Worm (Caenorhabditis elegans) whole organism, dauer: Measurements from ENCODE around the gene C28D4.8.
"Not testable (repeated sequence)": the region's sequence is repeated elsewhere in the genome, so short reads cannot be mapped to it uniquely, and the experiment has no call there.

Experiments
- unc-62 ChIP-seq: sonication (generic microtip); optimal IDR thresholded peaks from 2 replicates; lab custom pipeline; 2017; ENCODE audit warnings: missing biosample characterization, missing genetic modification reagents, missing genetic modification characterization

C28D4.8 gene

ce11 chrIV:9748342-9748741, at the start of gene C28D4.8:
C28D4.8 (minus strand) TSS chrIV:9748442.
- TF ChIP-seq unc-62, result no peak

ce11 chrIV:9797304-9798003, 49.2 kb upstream of the C28D4.8 start, which contains the start of gene T13F2.2:
T13F2.2 (minus strand) TSS chrIV:9797354.
- no peak for TF ChIP-seq unc-62

DNA sequence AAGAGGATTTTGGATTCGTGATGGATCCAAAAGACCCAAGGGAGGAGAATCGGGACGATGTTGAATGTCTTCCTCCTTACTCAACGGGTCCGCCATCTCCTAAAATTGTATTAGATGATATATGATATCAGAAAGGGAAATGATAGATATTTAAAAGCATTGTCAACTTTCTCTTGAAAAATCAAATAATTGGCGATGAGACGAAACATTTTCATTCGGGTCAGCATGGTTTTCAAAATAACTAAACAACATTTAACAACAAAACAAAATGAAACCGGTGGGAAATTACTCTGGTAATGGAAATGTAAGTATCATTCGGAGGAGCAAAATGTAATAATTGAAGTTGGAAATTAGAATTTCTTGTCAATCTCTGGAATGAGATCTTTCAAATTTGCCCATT, 48.3 kb upstream of the C28D4.8 start, which contains the start of gene pis-1:
pis-1 (minus strand) TSS at position 101 of the 400 bp plus-strand sequence.
- no peak for TF ChIP-seq unc-62

DNA sequence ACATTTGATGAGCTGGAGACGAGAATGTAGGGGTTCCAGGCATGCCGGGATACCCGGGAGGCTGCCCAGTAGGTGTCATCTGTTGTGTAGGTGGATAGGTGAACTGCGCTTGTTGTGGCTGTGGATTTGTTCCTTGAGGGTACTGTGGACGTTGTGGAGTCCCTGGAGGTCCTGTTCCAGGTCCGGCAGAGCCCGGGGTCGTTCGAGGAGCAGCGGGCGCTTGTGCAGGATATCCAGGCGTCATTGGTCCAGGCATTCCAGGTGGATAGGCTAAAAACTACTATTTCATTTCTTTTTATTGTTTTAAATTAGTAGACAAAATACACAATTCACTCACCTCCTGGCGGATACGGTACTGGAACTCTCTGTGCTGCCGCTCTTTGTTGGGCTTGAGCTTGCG, 47.0 kb upstream of the C28D4.8 start:
- no peak for TF ChIP-seq unc-62

- TF ChIP-seq unc-62, result no peak
Observed at ce11 chrIV:9790708-9791107, 42.5 kb upstream of the C28D4.8 start.

DNA sequence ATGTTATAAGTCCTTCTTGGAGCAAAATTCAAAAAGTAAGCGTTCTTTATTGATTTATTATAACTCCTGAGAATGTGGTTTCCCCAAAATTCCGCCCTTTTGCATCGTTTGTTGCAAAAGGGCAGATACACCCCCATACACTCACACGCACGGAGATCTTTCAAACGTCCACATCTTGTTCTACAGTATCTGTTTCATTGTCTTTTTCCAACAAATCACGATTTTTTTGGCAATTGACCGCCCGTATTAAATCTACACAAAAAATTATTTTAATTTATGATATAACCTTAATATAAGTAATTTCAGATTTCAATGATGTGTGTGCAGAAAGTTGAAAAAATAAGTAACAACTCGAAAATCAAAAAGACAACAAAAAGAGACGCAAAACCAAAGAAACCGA, 41.3 kb upstream of the C28D4.8 start, which contains the start of gene T13F2.4:
T13F2.4 (plus strand) TSS at position 301 of the 400 bp plus-strand sequence.
- TF ChIP-seq unc-62, result no peak

DNA sequence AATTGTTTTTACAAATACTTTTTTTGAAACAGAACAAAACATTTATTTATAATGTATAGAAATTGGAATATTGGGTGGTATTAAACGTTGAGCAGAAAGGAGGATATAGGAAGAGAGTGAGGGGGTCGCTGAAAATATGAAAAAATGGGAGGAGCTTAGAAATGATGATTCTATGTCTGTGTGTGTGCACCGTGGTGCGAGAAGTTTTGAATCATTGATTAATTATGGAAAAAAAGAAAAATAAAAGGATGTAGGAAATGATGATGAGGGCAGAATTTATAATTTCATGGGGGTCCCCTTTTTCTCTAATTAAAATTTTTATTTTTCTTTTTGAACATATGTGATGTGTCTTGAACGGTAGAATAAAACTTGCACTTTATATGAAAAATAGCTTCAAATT, 36.4 kb upstream of the C28D4.8 start, which contains the start of gene sre-4:
sre-4 (minus strand) TSS at position 101 of the 400 bp plus-strand sequence.
- TF ChIP-seq unc-62, result no peak

DNA sequence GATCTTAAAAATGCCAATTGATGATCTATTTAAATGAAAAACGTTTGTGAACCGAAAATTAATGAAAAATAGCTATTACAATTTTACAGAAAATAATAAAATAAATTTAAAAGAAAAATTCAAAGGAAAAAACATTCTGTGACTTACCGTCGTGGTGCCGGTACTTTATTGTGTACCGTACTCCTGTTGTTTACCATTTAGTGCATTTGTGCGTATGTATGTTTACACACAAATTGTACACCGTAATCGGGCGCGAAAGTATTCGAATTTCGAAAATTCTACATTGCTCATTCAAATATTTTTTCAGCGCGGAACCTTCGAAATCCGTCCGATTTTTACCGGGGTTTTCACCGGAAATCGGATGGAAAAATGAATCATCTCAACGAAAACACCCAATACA, 29.8 kb upstream of the C28D4.8 start, which contains the start of gene T13F2.6:
T13F2.6 (plus strand) TSS at position 306 of the 400 bp plus-strand sequence.
- TF ChIP-seq unc-62, result no peak

DNA sequence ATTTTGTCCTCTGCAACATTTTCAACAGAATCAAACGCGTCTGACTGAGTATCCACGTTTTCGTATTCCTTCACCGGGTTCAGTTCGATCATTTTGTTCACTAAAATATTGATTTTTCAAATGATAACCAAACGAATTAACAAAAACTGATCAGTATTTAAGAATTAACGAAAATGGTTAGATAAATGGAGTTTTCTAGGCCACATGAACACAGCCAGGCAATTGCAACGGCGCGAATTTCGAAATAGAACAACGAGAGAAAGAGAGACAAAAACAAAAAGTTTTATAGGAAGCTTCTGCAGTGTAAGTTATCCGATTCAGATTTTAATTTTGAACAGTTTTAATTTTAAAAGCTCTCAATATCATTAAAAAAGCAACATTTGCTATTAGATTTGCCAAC, 29.3 kb upstream of the C28D4.8 start, which contains the start of gene sna-2:
sna-2 (minus strand) TSS at position 100 of the 400 bp plus-strand sequence.
- TF ChIP-seq unc-62, result no peak

DNA sequence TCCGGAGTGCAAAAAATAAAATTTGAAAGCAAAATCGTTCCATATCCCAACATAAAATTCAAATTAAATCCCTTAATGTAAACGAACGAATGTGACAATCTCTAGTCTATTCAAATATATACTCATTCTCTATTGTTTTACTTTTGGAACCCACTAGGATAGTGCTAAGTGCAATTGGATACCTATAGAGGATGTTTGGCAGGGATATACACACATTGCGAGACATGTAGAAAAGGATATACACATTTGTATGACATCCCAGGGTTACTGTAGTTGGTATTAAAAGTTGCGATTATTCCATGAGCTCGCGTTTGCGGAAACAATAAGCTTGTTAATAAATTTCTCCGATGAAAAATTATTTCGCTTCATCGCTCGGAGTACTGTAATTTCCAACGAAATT, 25.2 kb upstream of the C28D4.8 start:
- no peak for TF ChIP-seq unc-62

DNA sequence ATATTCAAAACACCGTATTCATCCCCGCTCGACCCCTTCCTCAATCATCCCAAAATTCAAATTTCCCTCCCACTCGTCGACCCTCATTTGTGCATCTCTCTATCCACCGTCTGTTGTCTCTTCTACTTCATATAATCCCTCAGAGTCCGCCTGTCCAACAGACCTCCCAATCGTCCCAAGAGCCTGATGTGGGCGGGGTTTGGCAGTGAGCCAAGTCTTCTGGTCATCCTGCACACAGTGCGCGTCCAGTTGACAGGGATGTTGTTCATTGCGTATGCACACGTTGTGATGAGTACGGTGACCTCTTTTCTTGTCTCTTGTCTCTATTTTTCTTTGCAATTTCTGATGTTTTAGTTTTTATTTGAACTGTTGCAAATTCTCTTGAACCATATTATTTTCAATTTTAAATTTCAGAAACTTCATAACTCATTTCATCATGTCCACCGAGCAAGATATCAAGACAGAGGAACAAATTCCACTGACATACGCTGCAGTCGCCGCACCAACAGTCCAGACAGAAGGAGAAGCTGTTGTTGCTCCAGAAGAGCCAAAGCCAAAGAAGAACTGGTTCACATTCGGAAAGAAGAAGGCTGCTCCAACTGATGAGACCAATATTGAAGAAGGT, 24.0 kb upstream of the C28D4.8 start, which contains the start of gene cav-1:
cav-1 (plus strand) TSS at position 415 of the 625 bp plus-strand sequence.
- TF ChIP-seq unc-62, result no peak

DNA sequence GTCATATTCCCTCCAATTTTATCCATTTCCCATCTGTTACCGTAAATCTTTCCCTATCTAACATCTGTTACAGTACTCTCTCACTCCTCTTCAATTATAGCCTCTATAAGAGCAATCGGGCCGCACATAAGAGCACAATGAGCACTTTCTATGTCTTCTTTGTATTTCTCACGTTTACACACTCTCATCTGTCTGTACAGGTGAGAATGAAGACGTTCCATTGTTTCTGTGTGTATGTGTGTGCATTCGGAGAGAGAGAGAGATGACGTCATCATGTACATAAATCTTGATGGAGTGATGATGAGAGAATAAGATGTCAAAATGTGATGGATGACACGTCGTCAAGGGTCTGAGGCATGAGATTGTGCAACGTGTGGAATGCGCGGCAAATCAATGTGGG, 22.6 kb upstream of the C28D4.8 start:
- TF ChIP-seq unc-62, result no peak

- not testable (repeated sequence) for TF ChIP-seq unc-62
Observed at ce11 chrIV:9769746-9770145, 21.5 kb upstream of the C28D4.8 start, which contains the start of gene msp-78. msp-78 (plus strand) TSS chrIV:9770046.

- not testable (repeated sequence) for TF ChIP-seq unc-62
Observed at ce11 chrIV:9767054-9767453, 18.8 kb upstream of the C28D4.8 start, which contains the start of gene msp-79. msp-79 (minus strand) TSS chrIV:9767154.

DNA sequence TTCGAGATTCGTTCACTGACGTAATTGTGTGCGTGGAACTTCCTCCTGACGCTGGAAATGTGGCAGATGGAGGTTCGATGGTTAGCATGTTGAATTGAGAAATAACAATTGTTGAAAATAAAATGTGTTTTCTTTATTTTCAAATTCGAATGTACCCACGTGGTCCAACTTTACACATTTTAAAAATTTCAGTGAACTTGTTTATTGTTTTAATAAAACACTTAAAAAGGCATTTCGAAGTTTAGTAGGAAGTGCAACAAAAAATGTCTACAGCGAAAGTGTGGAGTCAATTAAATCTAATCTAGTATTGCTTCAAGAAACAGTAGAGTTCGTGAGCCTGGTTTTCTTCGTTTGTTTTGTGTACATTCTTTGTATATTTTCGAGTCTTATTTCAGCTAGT, 18.0 kb upstream of the C28D4.8 start, which contains the start of gene ssp-36:
ssp-36 (minus strand) TSS at position 101 of the 400 bp plus-strand sequence.
- no peak for TF ChIP-seq unc-62

ce11 chrIV:9762667-9763173, 14.5 kb upstream of the C28D4.8 start:
- no peak for TF ChIP-seq unc-62

DNA sequence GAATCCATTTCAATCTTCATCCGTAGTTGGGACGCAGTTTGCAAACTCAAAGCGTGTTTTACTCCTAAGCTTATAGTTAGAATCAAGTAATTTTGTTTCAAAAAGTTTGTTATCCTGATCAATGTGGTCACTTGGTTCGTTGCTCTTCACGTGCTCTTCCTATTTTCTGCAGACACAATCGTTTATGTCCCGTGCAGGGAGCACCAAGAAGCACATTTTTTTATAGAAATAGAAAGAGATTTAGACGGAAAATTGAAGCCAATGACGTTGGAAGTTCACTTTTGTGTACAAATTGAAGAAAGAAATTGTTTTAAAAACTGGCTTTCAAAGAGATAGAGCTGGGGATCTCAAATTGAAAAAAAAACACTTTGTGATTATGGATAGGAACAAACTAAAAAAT, 13.5 kb upstream of the C28D4.8 start:
- no peak for TF ChIP-seq unc-62
